Fruit fly (Drosophila melanogaster): ENCODE measurements around the gene Trmt61.

Gene Trmt61

DNA sequence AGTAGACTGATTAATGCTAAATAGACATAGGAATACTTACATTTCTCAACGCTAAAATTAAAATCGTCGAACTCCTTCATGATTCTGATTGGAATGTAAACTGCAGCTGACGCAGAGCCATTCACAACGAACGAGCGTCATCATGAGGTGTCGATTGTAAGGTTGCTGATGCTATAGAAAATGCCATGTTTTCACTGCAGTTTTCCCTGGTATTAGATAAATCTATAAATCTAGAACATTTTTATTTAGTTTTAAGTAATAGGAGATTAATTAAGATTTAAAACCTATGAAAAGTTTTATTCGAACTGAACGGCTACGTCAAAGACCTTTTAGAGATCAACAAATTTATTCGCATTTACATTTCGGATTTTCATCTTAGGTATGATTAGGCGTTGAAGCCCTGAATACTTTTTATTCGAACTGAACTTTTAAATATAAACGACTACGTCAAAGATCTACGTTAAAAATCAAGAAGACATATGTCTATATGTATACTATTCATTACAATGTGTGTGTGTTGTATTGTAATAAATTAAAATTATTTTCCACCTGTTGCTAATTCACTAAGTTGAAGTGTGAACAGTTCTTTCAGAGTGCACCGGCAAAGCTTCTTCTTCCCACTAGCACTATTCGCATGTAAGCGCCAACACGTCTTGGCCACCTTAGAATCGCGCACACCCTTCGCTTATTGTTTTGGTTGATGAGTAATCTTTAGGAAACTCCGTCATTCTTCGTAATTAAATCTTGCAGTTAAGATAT lies 7.0 kb upstream of the Trmt61 start, which contains the start of the genes Exo84 and Vps2 (continued):
- TF ChIP-seq gsb (GFP tag; IDR thresholded peaks at IDR 0.05) (no peak), Oli (tag; optimal IDR thresholded peaks at IDR 0.05) (peak; percentile 58), gfzf (GFP tag; optimal IDR thresholded peaks at IDR 0.05) (no peak), fd96Cb (tag; optimal IDR thresholded peaks at IDR 0.05) (peak; percentile 9), danr (GFP tag; IDR thresholded peaks at IDR 0.05) (no peak), CG43689 (GFP tag; IDR thresholded peaks at IDR 0.05) (no peak), otp (GFP tag; IDR thresholded peaks at IDR 0.05) (no peak), zen (tag; optimal IDR thresholded peaks at IDR 0.05) (peak; percentile 35), Doc2 (GFP tag; IDR thresholded peaks at IDR 0.05) (no peak), CG11398 (GFP tag; optimal IDR thresholded peaks at IDR 0.05) (no peak), Camta (GFP tag; optimal IDR thresholded peaks at IDR 0.05) (peak; percentile 17), CG17802 (tag; optimal IDR thresholded peaks at IDR 0.05) (peak; percentile 82), pzg (GFP tag; optimal IDR thresholded peaks at IDR 0.05) (peak; percentile 38), CG2202 (tag; optimal IDR thresholded peaks at IDR 0.05) (no peak), esg (GFP tag; conservative IDR thresholded peaks at IDR 0.05) (peak; percentile 48), Myb (GFP tag; optimal IDR thresholded peaks at IDR 0.05) (no peak), gsb-n (tag; optimal IDR thresholded peaks at IDR 0.05) (no peak), wdn (GFP tag; IDR thresholded peaks at IDR 0.05) (peak; percentile 10; the same call in 1 of the 2 replicates), kay (GFP tag; optimal IDR thresholded peaks at IDR 0.05) (peak; percentile 67), D19A (tag; optimal IDR thresholded peaks at IDR 0.05) (no peak), CG7928 (GFP tag; optimal IDR thresholded peaks at IDR 0.05) (peak; percentile 45), CrebB (tag; optimal IDR thresholded peaks at IDR 0.05) (no peak), CG2199 (GFP tag; IDR thresholded peaks at IDR 0.05) (no peak), cg (GFP tag; optimal IDR thresholded peaks at IDR 0.05) (no peak), CoRest (tag; optimal IDR thresholded peaks at IDR 0.05) (peak; percentile 81), gcm (GFP tag; optimal IDR thresholded peaks at IDR 0.05) (no peak), CG1647 (GFP tag; optimal IDR thresholded peaks at IDR 0.05) (no peak), CG12104 (GFP tag; optimal IDR thresholded peaks at IDR 0.05) (peak; percentile 26)

DNA sequence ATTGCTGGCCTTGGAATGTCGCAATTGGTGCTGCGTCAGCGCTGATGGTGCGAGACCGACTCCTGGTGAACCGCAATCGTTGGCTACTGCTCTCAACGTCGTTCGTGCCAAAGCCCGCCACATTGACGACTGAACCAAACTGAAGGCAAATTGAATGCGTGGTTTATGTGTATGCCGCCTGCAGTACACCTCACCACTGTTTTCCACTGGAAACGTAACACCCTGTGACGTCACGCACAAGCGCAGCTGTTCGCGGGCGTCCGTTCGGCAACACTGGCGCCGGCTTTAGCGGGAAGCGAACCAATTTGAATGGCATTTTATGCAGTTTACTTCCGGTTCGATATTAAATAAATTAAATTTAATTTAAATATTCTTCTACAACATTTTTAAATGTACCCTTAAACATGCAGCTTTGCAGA lies 4.1 kb upstream of the Trmt61 start, which contains the start of gene Cmpk:
Gene Cmpk, minus strand, starts transcription at position 225 of the 419 bp plus-strand sequence.
- 0 out of 3 replicates have a peak, but pooled peaks have one; percentile 32 for TF ChIP-seq knrl (GFP tag; IDR thresholded peaks at IDR 0.05; ENCODE audit: partially characterized antibody)
- TF ChIP-seq HmgD (GFP tag; optimal IDR thresholded peaks at IDR 0.05): no peak
- TF ChIP-seq tup (GFP tag; optimal IDR thresholded peaks at IDR 0.05): peak; percentile 46
- TF ChIP-seq grn (GFP tag; optimal IDR thresholded peaks at IDR 0.05): no peak
- no peak for TF ChIP-seq CG14965 (GFP tag; optimal IDR thresholded peaks at IDR 0.05; ENCODE audit: borderline replicate concordance)
- no peak for TF ChIP-seq ttk (GFP tag; IDR thresholded peaks at IDR 0.05)
- peak; percentile 86 for TF ChIP-seq MTF-1 (GFP tag; optimal IDR thresholded peaks at IDR 0.05; ENCODE audit: borderline replicate concordance)
- no peak for TF ChIP-seq CG2199 (GFP tag; IDR thresholded peaks at IDR 0.05)
- peak; percentile 64 for TF ChIP-seq CG15011 (GFP tag; optimal IDR thresholded peaks at IDR 0.05)
- TF ChIP-seq Deaf1 (tag; optimal IDR thresholded peaks at IDR 0.05): no peak
- no peak for TF ChIP-seq Drgx (GFP tag; IDR thresholded peaks at IDR 0.05)
- TF ChIP-seq Meics (GFP tag; optimal IDR thresholded peaks at IDR 0.05): peak; percentile 84
- TF ChIP-seq crol (GFP tag; IDR thresholded peaks at IDR 0.05): 0 out of 2 replicates have a peak, but pooled peaks have one; percentile 27
- no peak for TF ChIP-seq C15 (GFP tag; IDR thresholded peaks at IDR 0.05)
- TF ChIP-seq danr (GFP tag; IDR thresholded peaks at IDR 0.05): 0 out of 2 replicates have a peak, but pooled peaks have one; percentile 27
- TF ChIP-seq CG17361 (GFP tag; IDR thresholded peaks at IDR 0.05): peak; percentile 56; the same call in 1 of the 3 replicates
- peak; percentile 56 for TF ChIP-seq CG8290 (GFP tag; optimal IDR thresholded peaks at IDR 0.05)
- TF ChIP-seq CG8290 (tag; optimal IDR thresholded peaks at IDR 0.05): peak in 1 of 2 experiments; percentile 85
- peak; percentile 3 for TF ChIP-seq Kr (GFP tag; optimal IDR thresholded peaks at IDR 0.05)
- TF ChIP-seq ase (GFP tag; IDR thresholded peaks at IDR 0.05): peak; percentile 43; the same call in 2 of the 3 replicates
- no peak for TF ChIP-seq Hr78 (GFP tag; optimal IDR thresholded peaks at IDR 0.05)
- no peak for TF ChIP-seq D (optimal IDR thresholded peaks at IDR 0.05)
- peak; percentile 51 for TF ChIP-seq D (GFP tag; optimal IDR thresholded peaks at IDR 0.05)
- peak; percentile 68 for TF ChIP-seq CG2116 (GFP tag; optimal IDR thresholded peaks at IDR 0.05)
